Fruit fly (Drosophila melanogaster): ENCODE measurements around the gene Syp.

The Syp gene

DNA sequence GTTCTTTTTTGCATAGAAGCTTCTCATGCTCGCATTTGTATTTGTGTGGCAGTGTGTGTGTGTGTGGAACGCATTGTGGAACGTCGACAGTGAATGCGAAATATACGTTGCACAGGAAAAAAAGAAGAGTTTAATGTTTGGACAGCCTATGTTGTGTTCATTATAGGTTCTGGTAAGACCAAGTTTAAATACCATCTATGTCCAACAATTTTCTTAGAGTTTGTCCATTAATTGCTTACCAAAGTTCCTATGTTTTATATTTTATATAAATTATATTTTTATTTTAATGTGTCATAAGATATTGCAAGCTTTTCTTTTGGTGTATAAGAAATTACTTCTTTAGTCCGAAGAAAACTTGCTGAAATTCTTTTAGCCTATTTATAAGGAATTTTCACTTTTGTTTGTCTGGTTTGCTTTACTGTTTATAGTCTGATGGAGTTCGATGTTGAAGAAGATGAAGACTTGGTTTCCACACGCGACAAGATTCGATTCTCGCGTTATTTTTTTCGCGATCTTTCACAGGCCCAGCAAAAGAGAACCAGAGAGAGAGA lies 25.6 kb downstream of the Syp start (continued):
- TF ChIP-seq vri (GFP tag; optimal IDR thresholded peaks at IDR 0.05): peak; percentile 27
- peak; percentile 80 for TF ChIP-seq CG8119 (GFP tag; IDR thresholded peaks at IDR 0.05)
- peak; percentile 79 for TF ChIP-seq cyc (GFP tag; optimal IDR thresholded peaks at IDR 0.05)
- peak; percentile 84 for TF ChIP-seq CG4318 (GFP tag; optimal IDR thresholded peaks at IDR 0.05)
- peak; percentile 75 for TF ChIP-seq Sox15 (GFP tag; optimal IDR thresholded peaks at IDR 0.05)
- peak; percentile 94 for TF ChIP-seq CG32006 (GFP tag; optimal IDR thresholded peaks at IDR 0.05)
- peak; percentile 81 to 92 for TF ChIP-seq salr (GFP tag; optimal IDR thresholded peaks at IDR 0.05)
- peak; percentile 70 for TF ChIP-seq CG11902 (GFP tag; optimal IDR thresholded peaks at IDR 0.05)
- no peak for TF ChIP-seq fd85E (GFP tag; optimal IDR thresholded peaks at IDR 0.05)
- no peak for TF ChIP-seq Hr38 (GFP tag; optimal IDR thresholded peaks at IDR 0.05)
- TF ChIP-seq fkh (GFP tag; optimal IDR thresholded peaks at IDR 0.05): no peak
- TF ChIP-seq CG10631 (GFP tag; optimal IDR thresholded peaks at IDR 0.05): peak; percentile 96
- TF ChIP-seq esn (GFP tag; optimal IDR thresholded peaks at IDR 0.05): peak; percentile 87
- TF ChIP-seq CG6276 (GFP tag; optimal IDR thresholded peaks at IDR 0.05): peak; percentile 82
- peak; percentile 78 for TF ChIP-seq CG8319 (GFP tag; optimal IDR thresholded peaks at IDR 0.05)
- TF ChIP-seq Sox102F (GFP tag; optimal IDR thresholded peaks at IDR 0.05): peak; percentile 64
- TF ChIP-seq svp (GFP tag): peak; percentile 70
- peak; percentile 74 for TF ChIP-seq fd59A (GFP tag; optimal IDR thresholded peaks at IDR 0.05)
- TF ChIP-seq dac (GFP tag; optimal IDR thresholded peaks at IDR 0.05): peak; percentile 67
- peak; percentile 85 for TF ChIP-seq Gug (GFP tag; IDR thresholded peaks at IDR 0.05)
- TF ChIP-seq CG34406 (GFP tag; optimal IDR thresholded peaks at IDR 0.05): peak; percentile 87

DNA sequence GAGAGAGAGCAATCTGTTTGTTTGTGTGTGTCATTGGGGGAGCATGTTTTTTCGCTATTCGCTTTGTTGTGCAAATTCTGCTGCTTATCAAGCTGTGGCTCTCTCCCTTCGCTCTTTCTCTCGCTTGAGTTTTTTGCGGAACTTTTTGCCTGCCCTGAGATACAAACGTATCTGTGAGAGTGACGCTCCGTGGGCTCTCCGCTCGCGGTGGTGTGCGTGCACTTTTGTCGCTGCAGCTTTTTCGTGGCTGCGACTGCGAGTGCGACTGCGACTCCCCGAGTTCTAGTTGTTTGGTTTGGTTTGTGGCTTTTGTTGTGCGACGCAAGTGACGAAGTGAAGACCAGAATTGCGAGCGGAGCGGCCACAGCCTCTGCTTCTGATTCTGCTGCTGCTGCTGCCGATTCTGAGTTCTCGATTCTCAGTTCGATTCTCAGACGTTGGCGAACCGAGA lies 26.2 kb downstream of the Syp start:
- TF ChIP-seq Gug (GFP tag; IDR thresholded peaks at IDR 0.05) (peak; percentile 45; the same call in 1 of the 2 replicates), CG11294 (GFP tag; IDR thresholded peaks at IDR 0.05) (peak; percentile 45; the same call in 1 of the 2 replicates), cyc (GFP tag; optimal IDR thresholded peaks at IDR 0.05) (no peak), CG16779 (tag; optimal IDR thresholded peaks at IDR 0.05) (peak; percentile 59), CG4318 (GFP tag; optimal IDR thresholded peaks at IDR 0.05) (no peak), CG6854 (GFP tag; optimal IDR thresholded peaks at IDR 0.05) (peak; percentile 83), Eip75B (GFP tag; optimal IDR thresholded peaks at IDR 0.05) (peak; percentile 37), fd85E (GFP tag; optimal IDR thresholded peaks at IDR 0.05) (peak; percentile 93), Sox102F (GFP tag; optimal IDR thresholded peaks at IDR 0.05) (peak; percentile 43), CG8319 (GFP tag; optimal IDR thresholded peaks at IDR 0.05) (no peak), CG10669 (GFP tag; optimal IDR thresholded peaks at IDR 0.05) (no peak), Eip78C (GFP tag) (peak; percentile 44), Hr4 (GFP tag; optimal IDR thresholded peaks at IDR 0.05) (no peak), CG7368 (GFP tag; optimal IDR thresholded peaks at IDR 0.05) (no peak), CG9139 (GFP tag; optimal IDR thresholded peaks at IDR 0.05) (peak; percentile 29), Ets96B (tag; optimal IDR thresholded peaks at IDR 0.05) (peak; percentile 21), Eip93F (GFP tag; optimal IDR thresholded peaks at IDR 0.05) (peak; percentile 84), CG6163 (GFP tag; IDR thresholded peaks at IDR 0.05) (peak; percentile 87), vri (GFP tag; optimal IDR thresholded peaks at IDR 0.05) (peak; percentile 53), CG8119 (GFP tag; IDR thresholded peaks at IDR 0.05) (peak; percentile 65), ss (GFP tag; optimal IDR thresholded peaks at IDR 0.05) (peak; percentile 33 to 78), eg (GFP tag; IDR thresholded peaks at IDR 0.05) (peak; percentile 75; the same call in 2 of the 3 replicates), dsx (GFP tag; optimal IDR thresholded peaks at IDR 0.05; ENCODE audit: poor library complexity, severe bottlenecking) (peak; percentile 57), CG11902 (GFP tag; optimal IDR thresholded peaks at IDR 0.05) (no peak), topi (GFP tag; optimal IDR thresholded peaks at IDR 0.05) (peak; percentile 11), svp (GFP tag) (peak; percentile 86), CG1621 (tag; optimal IDR thresholded peaks at IDR 0.05) (no peak), CG15336 (GFP tag; IDR thresholded peaks at IDR 0.05) (peak; percentile 82)
